Worm (Caenorhabditis elegans) whole organism, L4 larva: ENCODE measurements around the gene egl-43.

Experiments
- F26F4.8 ChIP-seq: fragments of 200-800 bp; sonication (Bioruptor generic); conservative IDR thresholded peaks from 2 replicates; pipeline ENCODE4 v1.3.6; 2022; ENCODE audit warnings: missing genetic modification characterization, missing compliant biosample characterization
- R02D3.7 ChIP-seq: fragments of 150-350 bp; sonication (generic microtip); optimal IDR thresholded peaks from 3 replicates; lab custom pipeline; 2014; ENCODE audit warnings: missing biosample characterization, missing genetic modification characterization
- T20F7.1 ChIP-seq: fragments of 200-800 bp; sonication (Bioruptor generic); optimal IDR thresholded peaks from 2 replicates; lab custom pipeline; 2018; ENCODE audit warnings: mild to moderate bottlenecking, missing genetic modification characterization, missing compliant biosample characterization
- Y48G9A.11 ChIP-seq: fragments of 200-800 bp; sonication (Bioruptor generic); IDR thresholded peaks from 2 replicates; pipeline ENCODE4 v1.3.6; 2022; ENCODE audit warnings: missing genetic modification reagents, missing genetic modification characterization, missing compliant biosample characterization
- Y5F2A.4 ChIP-seq: fragments of 200-800 bp; sonication (Bioruptor generic); optimal IDR thresholded peaks from 2 replicates; lab custom pipeline; 2018; ENCODE audit warnings: mild to moderate bottlenecking, missing genetic modification characterization, missing compliant biosample characterization
- ZK546.5 ChIP-seq, 2 experiments: sonication (generic microtip); optimal IDR thresholded peaks; 2 replicates each; lab custom pipeline; 2017; ENCODE audit warnings: missing biosample characterization in 2 of 2, missing genetic modification characterization in 2 of 2
- ama-1 ChIP-seq: fragments of 150-350 bp; optimal IDR thresholded peaks from 2 replicates; lab custom pipeline; 2014; ENCODE audit warnings: inconsistent platforms, mixed read lengths
- arid-1 ChIP-seq: fragments of 200-800 bp; sonication (Bioruptor generic); conservative IDR thresholded peaks from 2 replicates; pipeline ENCODE4 v1.3.6; 2022; ENCODE audit warnings: missing genetic modification reagents, missing genetic modification characterization, missing compliant biosample characterization
- attf-4 ChIP-seq: sonication (generic microtip); optimal IDR thresholded peaks from 3 replicates; lab custom pipeline; 2017; ENCODE audit warnings: missing biosample characterization, missing genetic modification characterization
- daf-16 ChIP-seq, 3 experiments: sonication (generic microtip); optimal IDR thresholded peaks; 2 replicates each; lab custom pipeline; 2016 to 2017; ENCODE audit warnings: missing genetic modification characterization in 3 of 3, missing genetic modification reagents in 3 of 3, mild to moderate bottlenecking in 2 of 3, missing compliant biosample characterization in 2 of 3, missing biosample characterization in 1 of 3, moderate library complexity in 1 of 3
- dmd-6 ChIP-seq: fragments of 200-800 bp; sonication (Bioruptor generic); IDR thresholded peaks from 2 replicates; pipeline ENCODE4 v1.3.6; 2022; ENCODE audit warnings: missing genetic modification reagents, missing genetic modification characterization, missing compliant biosample characterization
- dmd-8 ChIP-seq: fragments of 200-800 bp; sonication (Bioruptor generic); IDR thresholded peaks from 2 replicates; pipeline ENCODE4 v1.3.6; 2022; ENCODE audit warnings: missing genetic modification characterization, missing compliant biosample characterization
- dmd-9 ChIP-seq: fragments of 200-800 bp; sonication (Bioruptor generic); IDR thresholded peaks from 2 replicates; pipeline ENCODE4 v1.3.6; 2022; ENCODE audit warnings: missing genetic modification reagents, missing genetic modification characterization, missing compliant biosample characterization
- dve-1 ChIP-seq: sonication (generic microtip); optimal IDR thresholded peaks from 2 replicates; lab custom pipeline; 2017; ENCODE audit warnings: antibody characterized with exemption, mild to moderate bottlenecking, missing genetic modification characterization, missing compliant biosample characterization; ENCODE audit not compliant: insufficient read depth
- fkh-10 ChIP-seq: fragments of 150-350 bp; optimal IDR thresholded peaks from 2 replicates; lab custom pipeline; 2014; ENCODE audit warnings: missing biosample characterization, missing genetic modification reagents, missing genetic modification characterization
- fos-1 ChIP-seq: fragments of 150-350 bp; optimal IDR thresholded peaks from 2 replicates; lab custom pipeline; 2014; ENCODE audit warnings: missing biosample characterization, missing genetic modification characterization
- jun-1 ChIP-seq: fragments of 150-350 bp; optimal IDR thresholded peaks from 2 replicates; lab custom pipeline; 2014; ENCODE audit warnings: missing biosample characterization, missing genetic modification reagents, missing genetic modification characterization
- lim-7 ChIP-seq: fragments of 200-800 bp; sonication (Bioruptor generic); IDR thresholded peaks from 2 replicates; pipeline ENCODE4 v1.3.6; 2022; ENCODE audit warnings: missing genetic modification characterization, missing compliant biosample characterization
- lin-1 ChIP-seq: fragments of 200-800 bp; sonication (Bioruptor generic); IDR thresholded peaks from 2 replicates; pipeline ENCODE4 v1.3.6; 2022; ENCODE audit warnings: missing genetic modification reagents, missing genetic modification characterization, missing compliant biosample characterization
- lin-38 ChIP-seq: fragments of 200-800 bp; sonication (Bioruptor generic); IDR thresholded peaks from 2 replicates; pipeline ENCODE4 v1.3.6; 2022; ENCODE audit warnings: missing genetic modification reagents, missing genetic modification characterization, missing compliant biosample characterization
- lsy-2 ChIP-seq, 2 experiments: fragments of 150-350 bp in 1 of 2; sonication (generic microtip) in 1 of 2; optimal IDR thresholded peaks; 2 replicates each; lab custom pipeline; 2014 to 2017; ENCODE audit warnings: missing biosample characterization in 2 of 2, missing genetic modification characterization in 2 of 2
- madf-5 ChIP-seq, 2 experiments: fragments of 200-800 bp; sonication (Bioruptor generic); IDR thresholded peaks; 2 replicates each; pipeline ENCODE4 v1.3.6; 2022; ENCODE audit warnings: missing compliant biosample characterization in 2 of 2, missing genetic modification characterization in 2 of 2
- madf-9 ChIP-seq: fragments of 200-800 bp; sonication (Bioruptor generic); conservative IDR thresholded peaks from 2 replicates; pipeline ENCODE4 v1.3.6; 2022; ENCODE audit warnings: missing genetic modification reagents, missing genetic modification characterization, missing compliant biosample characterization
- mdl-1 ChIP-seq, 2 experiments: fragments of 150-350 bp in 1 of 2; sonication (generic microtip) in 1 of 2; optimal IDR thresholded peaks; 2 replicates each; lab custom pipeline; 2014 to 2017; ENCODE audit warnings: missing biosample characterization in 2 of 2, missing genetic modification characterization in 2 of 2
- mep-1 ChIP-seq: fragments of 150-350 bp; sonication (generic microtip); optimal IDR thresholded peaks from 3 replicates; lab custom pipeline; 2014; ENCODE audit warnings: missing biosample characterization, missing genetic modification characterization
- mes-2 ChIP-seq: sonication (generic microtip); optimal IDR thresholded peaks from 2 replicates; lab custom pipeline; 2016; ENCODE audit warnings: missing genotype, mild to moderate bottlenecking, missing genetic modification characterization, missing compliant biosample characterization; ENCODE audit not compliant: poor library complexity, severe bottlenecking
- mxl-3 ChIP-seq: fragments of 200-800 bp; sonication (Bioruptor generic); optimal IDR thresholded peaks from 2 replicates; lab custom pipeline; 2018; ENCODE audit warnings: mild to moderate bottlenecking, missing genetic modification characterization, missing compliant biosample characterization
- nhr-102 ChIP-seq: sonication (generic microtip); optimal IDR thresholded peaks from 2 replicates; lab custom pipeline; 2016; ENCODE audit warnings: mild to moderate bottlenecking, missing genetic modification characterization, moderate library complexity, missing compliant biosample characterization
- nhr-111 ChIP-seq: fragments of 200-800 bp; sonication (Bioruptor generic); optimal IDR thresholded peaks from 2 replicates; lab custom pipeline; 2018; ENCODE audit warnings: mild to moderate bottlenecking, missing genetic modification characterization, missing compliant biosample characterization
- nhr-237 ChIP-seq: sonication (generic microtip); optimal IDR thresholded peaks from 2 replicates; lab custom pipeline; 2017; ENCODE audit warnings: missing biosample characterization, missing genetic modification characterization
- nhr-28 ChIP-seq: fragments of 150-350 bp; optimal IDR thresholded peaks from 2 replicates; lab custom pipeline; 2014; ENCODE audit warnings: missing biosample characterization, missing genetic modification characterization
- nhr-42 ChIP-seq: fragments of 200-800 bp; sonication (Bioruptor generic); IDR thresholded peaks from 2 replicates; pipeline ENCODE4 v1.3.6; 2022; ENCODE audit warnings: missing genetic modification characterization, missing compliant biosample characterization
- nhr-6 ChIP-seq: fragments of 150-350 bp; optimal IDR thresholded peaks from 2 replicates; lab custom pipeline; 2014; ENCODE audit warnings: missing biosample characterization, missing genetic modification characterization
- nhr-76 ChIP-seq: fragments of 150-350 bp; optimal IDR thresholded peaks from 2 replicates; lab custom pipeline; 2014; ENCODE audit warnings: missing biosample characterization, missing genetic modification characterization
- nhr-77 ChIP-seq: fragments of 150-350 bp; optimal IDR thresholded peaks from 2 replicates; lab custom pipeline; 2014; ENCODE audit warnings: missing biosample characterization, missing genetic modification characterization
- pha-4 ChIP-seq, 2 experiments: fragments of 150-350 bp in 1 of 2; fragments of 200-800 bp in 1 of 2; sonication (Bioruptor generic) in 1 of 2; IDR thresholded peaks in 1 of 2; optimal IDR thresholded peaks in 1 of 2; 2 replicates each; pipeline versions ENCODE4 v1.3.6 to Lab custom; 2014 to 2022; ENCODE audit warnings: missing genetic modification characterization in 2 of 2, missing genetic modification reagents in 2 of 2, missing biosample characterization in 1 of 2, missing compliant biosample characterization in 1 of 2
- rbr-2 ChIP-seq: sonication (generic microtip); optimal IDR thresholded peaks from 2 replicates; lab custom pipeline; 2016; ENCODE audit warnings: missing genotype, missing genetic modification characterization, missing compliant biosample characterization
- saeg-2 ChIP-seq: fragments of 200-800 bp; sonication (Bioruptor generic); IDR thresholded peaks from 2 replicates; pipeline ENCODE4 v1.3.6; 2022; ENCODE audit warnings: missing genetic modification reagents, missing genetic modification characterization, missing compliant biosample characterization
- set-16 ChIP-seq: fragments of 200-800 bp; sonication (Bioruptor generic); IDR thresholded peaks from 2 replicates; pipeline ENCODE4 v1.3.6; 2022; ENCODE audit warnings: missing genetic modification reagents, missing genetic modification characterization, missing compliant biosample characterization
- unc-130 ChIP-seq: sonication (generic microtip); optimal IDR thresholded peaks from 2 replicates; lab custom pipeline; 2016; ENCODE audit warnings: missing genetic modification reagents, missing genetic modification characterization, missing compliant biosample characterization
- unc-62 ChIP-seq, 3 experiments: fragments of 150-350 bp in 1 of 3; sonication (generic microtip); optimal IDR thresholded peaks in 2 of 3; peaks in 1 of 3; 1 replicate in 1 of 3; 2 replicates in 2 of 3; lab custom pipeline; 2014 to 2017; ENCODE audit warnings: missing biosample characterization in 3 of 3, missing genetic modification characterization in 3 of 3, missing genetic modification reagents in 3 of 3, missing genotype in 1 of 3
- vab-7 ChIP-seq: fragments of 200-800 bp; sonication (Bioruptor generic); IDR thresholded peaks from 2 replicates; pipeline ENCODE4 v1.3.6; 2022; ENCODE audit warnings: missing genetic modification reagents, missing genetic modification characterization, missing compliant biosample characterization
- zag-1 ChIP-seq: fragments of 150-350 bp; optimal IDR thresholded peaks from 2 replicates; lab custom pipeline; 2014; ENCODE audit warnings: missing biosample characterization, missing genetic modification characterization
- zip-11 ChIP-seq: fragments of 200-800 bp; sonication (Bioruptor generic); IDR thresholded peaks from 2 replicates; pipeline ENCODE4 v1.3.6; 2022; ENCODE audit warnings: missing genetic modification characterization, missing compliant biosample characterization
- zip-2 ChIP-seq: fragments of 150-350 bp; optimal IDR thresholded peaks from 2 replicates; lab custom pipeline; 2014; ENCODE audit warnings: missing biosample characterization, missing genetic modification characterization
- ztf-11 ChIP-seq: fragments of 150-350 bp; optimal IDR thresholded peaks from 2 replicates; lab custom pipeline; 2014; ENCODE audit warnings: missing biosample characterization, missing genetic modification characterization

The egl-43 gene

ce11 chrII:9967999-9968706 lies 13.2 kb downstream of the egl-43 start, which contains the start of the genes R53.4 and psf-1 (continued):
- no peak for TF ChIP-seq dmd-9
- TF ChIP-seq pha-4 (GFP tag; IDR thresholded peaks at IDR 0.05; lab: Robert Waterston, UW), result no peak
- TF ChIP-seq pha-4 (tag; optimal IDR thresholded peaks at IDR 0.05; lab: Kevin White, UChicago), result no peak
- TF ChIP-seq fkh-10, result peak; percentile 2
- TF ChIP-seq attf-4 (tag; lab: Kevin White, UChicago), result no peak
- TF ChIP-seq unc-130 (GFP tag; lab: Kevin White, UChicago), result peak; percentile 96
- TF ChIP-seq zip-11 (GFP tag; lab: Robert Waterston, UW), result no peak
- no peak for TF ChIP-seq F26F4.8
- peak; percentile 30; the same call in 1 of the 2 replicates for TF ChIP-seq vab-7
- TF ChIP-seq madf-5 (GFP tag; IDR thresholded peaks at IDR 0.05; lab: Robert Waterston, UW), result no peak
- no peak for TF ChIP-seq dmd-8 (GFP tag; lab: Robert Waterston, UW)
- no peak for TF ChIP-seq nhr-102 (tag; lab: Kevin White, UChicago)
- peak; percentile 97 for TF ChIP-seq mes-2 (tag; lab: Kevin White, UChicago)
- no peak for TF ChIP-seq nhr-111 (GFP tag; lab: Kevin White, UChicago)
- no peak for TF ChIP-seq ztf-11 (tag; lab: Kevin White, UChicago)
- peak; percentile 42 for TF ChIP-seq nhr-6
- no peak for TF ChIP-seq nhr-42
- TF ChIP-seq dve-1, result peak; percentile 43
- no peak for TF ChIP-seq lin-1 (GFP tag; lab: Robert Waterston, UW)
- no peak for TF ChIP-seq jun-1
- TF ChIP-seq, all 104 proteins: peak for 27

- TF ChIP-seq lim-7 (GFP tag; lab: Robert Waterston, UW) (no peak), unc-62 (GFP tag; optimal IDR thresholded peaks at IDR 0.05 in 1 of 2; lab: Kevin White, UChicago) (peak in 1 of 2 experiments; percentile 22), unc-62 (tag; optimal IDR thresholded peaks at IDR 0.05; lab: Kevin White, UChicago) (no peak), madf-9 (GFP tag; lab: Robert Waterston, UW) (no peak), saeg-2 (GFP tag; lab: Robert Waterston, UW) (no peak), nhr-77 (tag; lab: Kevin White, UChicago) (peak; percentile 22), daf-16 (GFP tag; optimal IDR thresholded peaks at IDR 0.05; lab: Kevin White, UChicago) (peak in 1 of 2 experiments; percentile 59), daf-16 (tag; optimal IDR thresholded peaks at IDR 0.05; lab: Kevin White, UChicago) (peak; percentile 91), dmd-8 (GFP tag; lab: Robert Waterston, UW) (no peak), T20F7.1 (GFP tag; lab: Kevin White, UChicago) (peak; percentile 39), rbr-2 (tag; lab: Kevin White, UChicago) (no peak), fos-1 (tag; lab: Kevin White, UChicago) (no peak), ZK546.5 (tag; optimal IDR thresholded peaks at IDR 0.05; lab: Kevin White, UChicago) (no peak), lin-1 (GFP tag; lab: Robert Waterston, UW) (no peak), mxl-3 (GFP tag; lab: Kevin White, UChicago) (no peak), dmd-6 (GFP tag; lab: Robert Waterston, UW) (no peak), mep-1 (no peak), zip-2 (tag; lab: Kevin White, UChicago) (no peak), nhr-28 (tag; lab: Kevin White, UChicago) (peak; percentile 41), dve-1 (peak; percentile 25), lsy-2 (tag; optimal IDR thresholded peaks at IDR 0.05; lab: Kevin White, UChicago) (peak in 1 of 2 experiments; percentile 41), R02D3.7 (tag; lab: Kevin White, UChicago) (no peak), nhr-6 (no peak), F26F4.8 (no peak), zag-1 (tag; lab: Kevin White, UChicago) (no peak), arid-1 (no peak), ama-1 (no peak), mdl-1 (tag; optimal IDR thresholded peaks at IDR 0.05; lab: Kevin White, UChicago) (no peak), madf-5 (GFP tag; IDR thresholded peaks at IDR 0.05; lab: Robert Waterston, UW) (no peak), Y5F2A.4 (GFP tag; lab: Kevin White, UChicago) (no peak), nhr-237 (tag; lab: Kevin White, UChicago) (no peak), Y48G9A.11 (no peak), set-16 (GFP tag; lab: Robert Waterston, UW) (no peak), nhr-102 (tag; lab: Kevin White, UChicago) (no peak), nhr-76 (tag; lab: Kevin White, UChicago) (no peak), lin-38 (GFP tag; lab: Robert Waterston, UW) (0 out of 2 replicates have a peak, but pooled peaks have one; percentile 14)
Measured at ce11 chrII:9970438-9971092, 15.6 kb downstream of the egl-43 start, which contains the start of gene R53.5. Gene R53.5 (minus strand): TSS chrII:9970488.
